Worm (Caenorhabditis elegans) whole organism, L1 larva: ENCODE data around the gene semo-1.
A peak's percentile ranks its signal among the peaks of the same experiment; 100 is the strongest.

Experiments used
- Y116A8C.19 ChIP-seq: sonication (generic microtip); optimal IDR thresholded peaks from 2 replicates; lab custom pipeline; 2016; ENCODE audit warnings: missing compliant biosample characterization, missing genetic modification characterization, borderline replicate concordance
- alr-1 ChIP-seq: fragments of 200-800 bp; sonication (Bioruptor generic); optimal IDR thresholded peaks from 2 replicates; lab custom pipeline; 2018; ENCODE audit warnings: borderline replicate concordance, mild to moderate bottlenecking, missing genetic modification characterization, missing compliant biosample characterization
- aly-2 ChIP-seq: fragments of 150-350 bp; optimal IDR thresholded peaks from 2 replicates; lab custom pipeline; 2014; ENCODE audit warnings: missing biosample characterization, missing genetic modification characterization
- ceh-8 ChIP-seq: fragments of 200-800 bp; sonication (Bioruptor generic); optimal IDR thresholded peaks from 2 replicates; lab custom pipeline; 2018; ENCODE audit warnings: mild to moderate bottlenecking, missing genetic modification characterization, moderate library complexity, missing compliant biosample characterization
- ceh-82 ChIP-seq, 3 experiments: fragments of 150-350 bp in 1 of 3; sonication (generic microtip) in 2 of 3; optimal IDR thresholded peaks; 2 replicates each; lab custom pipeline; 2014 to 2017; ENCODE audit warnings: missing biosample characterization in 3 of 3, missing genetic modification characterization in 3 of 3
- ceh-90 ChIP-seq: sonication (generic microtip); optimal IDR thresholded peaks from 2 replicates; lab custom pipeline; 2016; ENCODE audit warnings: missing genetic modification characterization, missing compliant biosample characterization
- dsc-1 ChIP-seq: sonication (generic microtip); optimal IDR thresholded peaks from 2 replicates; lab custom pipeline; 2016; ENCODE audit warnings: mild to moderate bottlenecking, missing genetic modification characterization, missing compliant biosample characterization
- efl-1 ChIP-seq, 4 experiments: fragments of 150-350 bp; optimal IDR thresholded peaks in 3 of 4; peaks in 1 of 4; 1 replicate in 1 of 4; 2 replicates in 3 of 4; lab custom pipeline; 2014; ENCODE audit warnings: missing biosample characterization in 2 of 4, missing genetic modification characterization in 2 of 4, missing genetic modification reagents in 2 of 4
- efl-3 ChIP-seq: fragments of 200-800 bp; sonication (Bioruptor generic); optimal IDR thresholded peaks from 2 replicates; lab custom pipeline; 2018; ENCODE audit warnings: mild to moderate bottlenecking, missing genetic modification characterization, missing compliant biosample characterization
- egl-13 ChIP-seq: sonication (generic microtip); optimal IDR thresholded peaks from 2 replicates; lab custom pipeline; 2016; ENCODE audit warnings: missing genotype, missing genetic modification reagents, missing genetic modification characterization, missing compliant biosample characterization
- elt-2 ChIP-seq: sonication (generic microtip); optimal IDR thresholded peaks from 2 replicates; lab custom pipeline; 2016; ENCODE audit warnings: missing genetic modification characterization, mild to moderate bottlenecking, inconsistent platforms, missing compliant biosample characterization, missing genetic modification reagents
- elt-3 ChIP-seq, 6 experiments: fragments of 150-350 bp in 1 of 6; sonication (generic microtip); optimal IDR thresholded peaks; 2 replicates each; lab custom pipeline; 2017 to 2018; ENCODE audit warnings: missing biosample characterization in 6 of 6, missing genetic modification characterization in 6 of 6, inconsistent platforms in 1 of 6
- fkh-10 ChIP-seq: sonication (generic microtip); optimal IDR thresholded peaks from 2 replicates; lab custom pipeline; 2017; ENCODE audit warnings: missing biosample characterization, missing genetic modification reagents, missing genetic modification characterization
- fkh-4 ChIP-seq: sonication (generic microtip); optimal IDR thresholded peaks from 2 replicates; lab custom pipeline; 2016; ENCODE audit warnings: missing compliant biosample characterization, missing genetic modification characterization, borderline replicate concordance
- hlh-17 ChIP-seq: fragments of 200-800 bp; sonication (Bioruptor generic); optimal IDR thresholded peaks from 2 replicates; lab custom pipeline; 2018; ENCODE audit warnings: missing genetic modification characterization, mild to moderate bottlenecking, missing compliant biosample characterization, moderate library complexity, borderline replicate concordance
- hlh-4 ChIP-seq: sonication (generic microtip); optimal IDR thresholded peaks from 2 replicates; lab custom pipeline; 2016; ENCODE audit warnings: mild to moderate bottlenecking, missing genetic modification characterization, missing compliant biosample characterization
- isw-1 ChIP-seq: fragments of 200-800 bp; sonication (Bioruptor generic); IDR thresholded peaks from 2 replicates; pipeline ENCODE4 v1.3.6; 2022; ENCODE audit warnings: missing genetic modification characterization, missing compliant biosample characterization
- jun-1 ChIP-seq: fragments of 150-350 bp; optimal IDR thresholded peaks from 2 replicates; lab custom pipeline; 2014; ENCODE audit warnings: missing biosample characterization, missing genetic modification reagents, missing genetic modification characterization
- lin-14 ChIP-seq: fragments of 200-800 bp; sonication (Bioruptor generic); optimal IDR thresholded peaks from 2 replicates; lab custom pipeline; 2018; ENCODE audit warnings: mild to moderate bottlenecking, missing genetic modification characterization, moderate library complexity, missing compliant biosample characterization
- lin-35 ChIP-seq, 2 experiments: fragments of 150-350 bp; optimal IDR thresholded peaks; 2 replicates each; lab custom pipeline; 2014; ENCODE audit warnings: missing biosample characterization in 2 of 2, missing genetic modification characterization in 2 of 2, missing genetic modification reagents in 2 of 2
- lin-39 ChIP-seq: fragments of 150-350 bp; optimal IDR thresholded peaks from 2 replicates; lab custom pipeline; 2014; ENCODE audit warnings: missing biosample characterization, missing genetic modification reagents, missing genetic modification characterization
- lir-3 ChIP-seq: sonication (generic microtip); optimal IDR thresholded peaks from 2 replicates; lab custom pipeline; 2016; ENCODE audit warnings: mild to moderate bottlenecking, missing genetic modification characterization, moderate library complexity, missing compliant biosample characterization; ENCODE audit not compliant: poor library complexity
- mef-2 ChIP-seq: fragments of 150-350 bp; optimal IDR thresholded peaks from 2 replicates; lab custom pipeline; 2014; ENCODE audit warnings: missing biosample characterization, missing genetic modification characterization
- mep-1 ChIP-seq: fragments of 150-350 bp; optimal IDR thresholded peaks from 2 replicates; lab custom pipeline; 2014; ENCODE audit warnings: missing biosample characterization, missing genetic modification characterization
- nhr-11 ChIP-seq: fragments of 150-350 bp; optimal IDR thresholded peaks from 2 replicates; lab custom pipeline; 2014; ENCODE audit warnings: missing biosample characterization, missing genetic modification characterization
- nhr-12 ChIP-seq: sonication (generic microtip); optimal IDR thresholded peaks from 2 replicates; lab custom pipeline; 2017; ENCODE audit warnings: missing biosample characterization, missing genetic modification characterization
- nhr-19 ChIP-seq: fragments of 200-800 bp; sonication (Bioruptor generic); conservative IDR thresholded peaks from 2 replicates; pipeline ENCODE4 v1.3.6; 2022; ENCODE audit warnings: missing genetic modification characterization, missing compliant biosample characterization
- nhr-20 ChIP-seq: sonication (generic microtip); optimal IDR thresholded peaks from 2 replicates; lab custom pipeline; 2016; ENCODE audit warnings: mild to moderate bottlenecking, missing genetic modification characterization, missing compliant biosample characterization
- nhr-237 ChIP-seq: fragments of 150-350 bp; optimal IDR thresholded peaks from 2 replicates; lab custom pipeline; 2014; ENCODE audit warnings: missing biosample characterization, missing genetic modification characterization
- nhr-77 ChIP-seq: fragments of 150-350 bp; optimal IDR thresholded peaks from 2 replicates; lab custom pipeline; 2014; ENCODE audit warnings: missing biosample characterization, missing genetic modification characterization
- nhr-84 ChIP-seq: sonication (generic microtip); optimal IDR thresholded peaks from 2 replicates; lab custom pipeline; 2017; ENCODE audit warnings: missing biosample characterization, missing genetic modification characterization
- nhr-90 ChIP-seq: sonication (generic microtip); optimal IDR thresholded peaks from 2 replicates; lab custom pipeline; 2016; ENCODE audit warnings: mild to moderate bottlenecking, missing genetic modification characterization, missing compliant biosample characterization; ENCODE audit not compliant: poor library complexity
- pax-3 ChIP-seq: fragments of 200-800 bp; sonication (Bioruptor generic); optimal IDR thresholded peaks from 2 replicates; lab custom pipeline; 2018; ENCODE audit warnings: mild to moderate bottlenecking, missing genetic modification characterization, moderate library complexity, missing compliant biosample characterization
- pqm-1 ChIP-seq: sonication (generic microtip); optimal IDR thresholded peaks from 3 replicates; lab custom pipeline; 2017; ENCODE audit warnings: missing biosample characterization, missing genetic modification characterization
- rnt-1 ChIP-seq: sonication (generic microtip); optimal IDR thresholded peaks from 2 replicates; lab custom pipeline; 2016; ENCODE audit warnings: mild to moderate bottlenecking, missing genetic modification characterization, moderate library complexity, missing compliant biosample characterization
- skn-1 ChIP-seq: fragments of 150-350 bp; optimal IDR thresholded peaks from 2 replicates; lab custom pipeline; 2014; ENCODE audit warnings: missing biosample characterization, missing genetic modification characterization
- snu-23 ChIP-seq: sonication (generic microtip); optimal IDR thresholded peaks from 2 replicates; lab custom pipeline; 2016; ENCODE audit warnings: missing genetic modification characterization, missing compliant biosample characterization
- sox-4 ChIP-seq: sonication (generic microtip); optimal IDR thresholded peaks from 2 replicates; lab custom pipeline; 2016; ENCODE audit warnings: missing genetic modification characterization, missing compliant biosample characterization
- sptf-1 ChIP-seq: fragments of 150-350 bp; optimal IDR thresholded peaks from 2 replicates; lab custom pipeline; 2014; ENCODE audit warnings: missing biosample characterization, missing genetic modification characterization
- sup-37 ChIP-seq: fragments of 200-800 bp; sonication (Bioruptor generic); optimal IDR thresholded peaks from 2 replicates; lab custom pipeline; 2018; ENCODE audit warnings: mild to moderate bottlenecking, missing genetic modification characterization, missing compliant biosample characterization
- tbx-2 ChIP-seq: sonication (generic microtip); optimal IDR thresholded peaks from 2 replicates; lab custom pipeline; 2016; ENCODE audit warnings: missing genetic modification characterization, missing compliant biosample characterization
- tlp-1 ChIP-seq: fragments of 150-350 bp; optimal IDR thresholded peaks from 2 replicates; lab custom pipeline; 2014; ENCODE audit warnings: missing biosample characterization, missing genetic modification characterization
- unc-62 ChIP-seq: fragments of 150-350 bp; optimal IDR thresholded peaks from 2 replicates; lab custom pipeline; 2014; ENCODE audit warnings: missing biosample characterization, missing genetic modification reagents, missing genetic modification characterization
- unc-86 ChIP-seq: sonication (generic microtip); optimal IDR thresholded peaks from 2 replicates; lab custom pipeline; 2016; ENCODE audit warnings: missing genetic modification characterization, missing compliant biosample characterization
- unc-98 ChIP-seq: fragments of 200-800 bp; sonication (Bioruptor generic); IDR thresholded peaks from 2 replicates; pipeline ENCODE4 v1.3.6; 2022; ENCODE audit warnings: missing genetic modification characterization, missing compliant biosample characterization
- vab-15 ChIP-seq: sonication (generic microtip); optimal IDR thresholded peaks from 2 replicates; lab custom pipeline; 2017; ENCODE audit warnings: missing genotype, mild to moderate bottlenecking, missing genetic modification characterization, missing compliant biosample characterization
- zag-1 ChIP-seq: fragments of 150-350 bp; optimal IDR thresholded peaks from 2 replicates; lab custom pipeline; 2014; ENCODE audit warnings: missing biosample characterization, missing genetic modification characterization
- zip-4 ChIP-seq: fragments of 200-800 bp; sonication (Bioruptor generic); optimal IDR thresholded peaks from 2 replicates; lab custom pipeline; 2018; ENCODE audit warnings: mild to moderate bottlenecking, missing genetic modification characterization, moderate library complexity, missing compliant biosample characterization
- ztf-11 ChIP-seq, 2 experiments: sonication (generic microtip); optimal IDR thresholded peaks; 2 replicates each; lab custom pipeline; 2016 to 2017; ENCODE audit warnings: missing genetic modification characterization in 2 of 2, missing biosample characterization in 1 of 2, missing compliant biosample characterization in 1 of 2
- ztf-4 ChIP-seq: fragments of 150-350 bp; optimal IDR thresholded peaks from 2 replicates; lab custom pipeline; 2014; ENCODE audit warnings: missing biosample characterization, missing genetic modification characterization

semo-1 gene

ce11 chrIV:14033752-14034570 lies 17.0 kb upstream of the semo-1 start:
- TF ChIP-seq fkh-4 (tag; lab: Kevin White, UChicago) (no peak), ztf-11 (tag; optimal IDR thresholded peaks at IDR 0.05; lab: Kevin White, UChicago) (peak; percentile 70 to 85), mef-2 (tag; lab: Kevin White, UChicago) (peak; percentile 81), ztf-4 (peak; percentile 88), zag-1 (tag; lab: Kevin White, UChicago) (peak; percentile 70), ceh-82 (tag; optimal IDR thresholded peaks at IDR 0.05; lab: Kevin White, UChicago) (peak; percentile 42 to 92 (median 79)), unc-98 (GFP tag; lab: Robert Waterston, UW) (no peak), elt-2 (peak; percentile 38), lin-14 (peak; percentile 74), fkh-10 (GFP tag; lab: Kevin White, UChicago) (peak; percentile 95), unc-86 (tag; lab: Kevin White, UChicago) (peak; percentile 62), sptf-1 (tag; lab: Kevin White, UChicago) (no peak), lin-39 (tag; lab: Kevin White, UChicago) (peak; percentile 23), egl-13 (peak; percentile 79), Y116A8C.19 (tag; lab: Kevin White, UChicago) (no peak), efl-3 (GFP tag; lab: Kevin White, UChicago) (peak; percentile 78), skn-1 (tag; lab: Kevin White, UChicago) (peak; percentile 53), nhr-11 (tag; lab: Kevin White, UChicago) (no peak), sup-37 (GFP tag; lab: Kevin White, UChicago) (peak; percentile 64), ceh-8 (peak; percentile 56), tlp-1 (tag; lab: Kevin White, UChicago) (no peak), hlh-17 (peak; percentile 98), mep-1 (tag; lab: Kevin White, UChicago) (peak; percentile 89), zip-4 (peak; percentile 76), unc-62 (GFP tag; lab: Kevin White, UChicago) (no peak), sox-4 (tag; lab: Kevin White, UChicago) (peak; percentile 56), nhr-77 (tag; lab: Kevin White, UChicago) (peak; percentile 45), hlh-4 (peak; percentile 11), pqm-1 (tag; lab: Kevin White, UChicago) (peak; percentile 67), lir-3 (tag; lab: Kevin White, UChicago) (peak; percentile 64), tbx-2 (tag; lab: Kevin White, UChicago) (peak; percentile 75), nhr-90 (tag; lab: Kevin White, UChicago) (peak; percentile 56), snu-23 (GFP tag; lab: Kevin White, UChicago) (peak; percentile 88), dsc-1 (peak; percentile 81), pax-3 (tag; lab: Kevin White, UChicago) (peak; percentile 77), lin-35 (GFP tag; optimal IDR thresholded peaks at IDR 0.05; lab: Kevin White, UChicago) (peak; percentile 67 to 77), ceh-90 (tag; lab: Kevin White, UChicago) (peak; percentile 12), isw-1 (no peak; the same call in 1 of the 2 replicates), nhr-19 (GFP tag; lab: Robert Waterston, UW) (peak; percentile 61), nhr-237 (tag; lab: Kevin White, UChicago) (no peak), alr-1 (no peak), elt-3 (tag; optimal IDR thresholded peaks at IDR 0.05; lab: Kevin White, UChicago) (peak in 2 of 6 experiments; percentile 16 to 67), efl-1 (optimal IDR thresholded peaks at IDR 0.05; lab: Kevin White, UChicago) (peak; percentile 51 to 56), efl-1 (GFP tag; optimal IDR thresholded peaks at IDR 0.05 in 1 of 2; lab: Kevin White, UChicago) (peak; percentile 42 to 94), rnt-1 (tag; lab: Kevin White, UChicago) (peak; percentile 78), jun-1 (tag; lab: Kevin White, UChicago) (peak; percentile 81), vab-15 (peak; percentile 59), nhr-12 (tag; lab: Kevin White, UChicago) (peak; percentile 59), nhr-20 (tag; lab: Kevin White, UChicago) (peak; percentile 55), nhr-84 (tag; lab: Kevin White, UChicago) (no peak), aly-2 (no peak)
